Worm (Caenorhabditis elegans): ENCODE results near the gene F34H10.5.
A peak's percentile ranks its signal among the peaks of the same experiment; 100 is the strongest.

Gene F34H10.5

ce11 chrX:9634925-9635324 is 551 bp upstream of the F34H10.5 start, which contains the start of gene F34H10.3:
Gene F34H10.3 (minus strand): TSS chrX:9635025.
- TF ChIP-seq pha-4 (tag; optimal IDR thresholded peaks at IDR 0.05) (no peak), ceh-2 (tag; optimal IDR thresholded peaks at IDR 0.05) (no peak), pqm-1 (tag; optimal IDR thresholded peaks at IDR 0.05) (no peak)

- no peak for TF ChIP-seq ceh-6 (GFP tag; optimal IDR thresholded peaks at IDR 0.05)
- no peak for TF ChIP-seq fkh-10 (GFP tag; optimal IDR thresholded peaks at IDR 0.05)
- TF ChIP-seq pat-9 (tag; optimal IDR thresholded peaks at IDR 0.05) = no peak
- no peak for TF ChIP-seq T23F11.4 (GFP tag; optimal IDR thresholded peaks at IDR 0.05)
- TF ChIP-seq sdc-2 (tag; optimal IDR thresholded peaks at IDR 0.05) = peak; percentile 59
- no peak for TF ChIP-seq hlh-13 (GFP tag; optimal IDR thresholded peaks at IDR 0.05)
- TF ChIP-seq ceh-19 (GFP tag; optimal IDR thresholded peaks at IDR 0.05) = no peak
- TF ChIP-seq pax-1 (tag; optimal IDR thresholded peaks at IDR 0.05) = no peak
- TF ChIP-seq unc-55 (GFP tag; optimal IDR thresholded peaks at IDR 0.05) = no peak
- peak; percentile 21 for TF ChIP-seq ceh-2 (tag; optimal IDR thresholded peaks at IDR 0.05)
- no peak for TF ChIP-seq ceh-18 (tag; optimal IDR thresholded peaks at IDR 0.05)
- TF ChIP-seq nhr-232 (tag; optimal IDR thresholded peaks at IDR 0.05) = no peak
- TF ChIP-seq pros-1 (tag; optimal IDR thresholded peaks at IDR 0.05) = no peak
- no peak for TF ChIP-seq Y22D7AL.16 (tag; optimal IDR thresholded peaks at IDR 0.05)
- TF ChIP-seq hlh-6 (tag; optimal IDR thresholded peaks at IDR 0.05) = peak; percentile 33
- TF ChIP-seq ceh-31 (tag; optimal IDR thresholded peaks at IDR 0.05) = peak; percentile 12
- TF ChIP-seq rnt-1 (tag; optimal IDR thresholded peaks at IDR 0.05) = no peak
- TF ChIP-seq sox-4 (tag; optimal IDR thresholded peaks at IDR 0.05) = no peak
- TF ChIP-seq nhr-11 (tag; optimal IDR thresholded peaks at IDR 0.05) = no peak
- no peak for TF ChIP-seq ceh-24 (tag; optimal IDR thresholded peaks at IDR 0.05)
- no peak for TF ChIP-seq K09A11.1 (tag; optimal IDR thresholded peaks at IDR 0.05; ENCODE audit: insufficient read depth)
- peak; percentile 15 for TF ChIP-seq ceh-14 (tag; optimal IDR thresholded peaks at IDR 0.05)
Measured at ce11 chrX:9637137-9637536, 1.7 kb downstream of the F34H10.5 start.

- TF ChIP-seq T23F11.4 (GFP tag; optimal IDR thresholded peaks at IDR 0.05) (peak; percentile 79), fkh-6 (tag; optimal IDR thresholded peaks at IDR 0.05) (peak; percentile 83), pqm-1 (tag; optimal IDR thresholded peaks at IDR 0.05) (no peak), ceh-18 (tag; optimal IDR thresholded peaks at IDR 0.05) (peak; percentile 59), ceh-2 (tag; optimal IDR thresholded peaks at IDR 0.05) (peak; percentile 63), sox-4 (tag; optimal IDR thresholded peaks at IDR 0.05) (peak; percentile 88), unc-42 (tag; optimal IDR thresholded peaks at IDR 0.05) (peak; percentile 11), pag-3 (tag; optimal IDR thresholded peaks at IDR 0.05; ENCODE audit: borderline replicate concordance) (peak; percentile 79), pha-2 (tag; optimal IDR thresholded peaks at IDR 0.05) (peak; percentile 83), odd-2 (tag; optimal IDR thresholded peaks at IDR 0.05) (peak; percentile 22), pat-9 (tag; optimal IDR thresholded peaks at IDR 0.05) (peak; percentile 78), tbx-7 (tag; optimal IDR thresholded peaks at IDR 0.05) (peak; percentile 27), tbx-2 (tag; optimal IDR thresholded peaks at IDR 0.05) (peak; percentile 66), pros-1 (tag; optimal IDR thresholded peaks at IDR 0.05) (peak; percentile 24), ref-2 (tag; optimal IDR thresholded peaks at IDR 0.05) (peak; percentile 78), ceh-19 (GFP tag; optimal IDR thresholded peaks at IDR 0.05) (peak; percentile 71), C08G9.2 (tag; optimal IDR thresholded peaks at IDR 0.05) (peak; percentile 64), unc-55 (GFP tag; optimal IDR thresholded peaks at IDR 0.05) (no peak), ceh-30 (tag; optimal IDR thresholded peaks at IDR 0.05) (peak; percentile 69), sdc-2 (tag; optimal IDR thresholded peaks at IDR 0.05) (peak; percentile 67), madf-2 (tag; optimal IDR thresholded peaks at IDR 0.05) (peak; percentile 74), dve-1 (tag; optimal IDR thresholded peaks at IDR 0.05) (peak; percentile 71), eyg-1 (tag; optimal IDR thresholded peaks at IDR 0.05) (peak; percentile 33), fkh-10 (GFP tag; optimal IDR thresholded peaks at IDR 0.05) (peak; percentile 67), nhr-11 (tag; optimal IDR thresholded peaks at IDR 0.05) (no peak), ttx-3 (tag; optimal IDR thresholded peaks at IDR 0.05) (peak; percentile 84), ahr-1 (tag; optimal IDR thresholded peaks at IDR 0.05) (peak; percentile 74), ets-4 (tag; optimal IDR thresholded peaks at IDR 0.05) (no peak), ceh-48 (tag; optimal IDR thresholded peaks at IDR 0.05) (peak; percentile 57), hlh-6 (tag; optimal IDR thresholded peaks at IDR 0.05) (peak; percentile 75), ztf-16 (tag; optimal IDR thresholded peaks at IDR 0.05) (peak; percentile 72), ceh-14 (tag; optimal IDR thresholded peaks at IDR 0.05) (peak; percentile 84), K02D7.2 (tag; optimal IDR thresholded peaks at IDR 0.05) (peak; percentile 89), elt-2 (tag; optimal IDR thresholded peaks at IDR 0.05) (peak; percentile 86), hlh-15 (tag; optimal IDR thresholded peaks at IDR 0.05) (peak; percentile 76), ceh-6 (GFP tag; optimal IDR thresholded peaks at IDR 0.05) (peak; percentile 90), rnt-1 (tag; optimal IDR thresholded peaks at IDR 0.05) (peak; percentile 38), che-1 (tag; optimal IDR thresholded peaks at IDR 0.05) (peak; percentile 85), npax-4 (tag; optimal IDR thresholded peaks at IDR 0.05) (peak; percentile 71)
Measured at ce11 chrX:9637700-9638099, 2.2 kb downstream of the F34H10.5 start.

Measured in whole organism, late embryonic.